Fruit fly (Drosophila melanogaster) whole organism, embryonic: ENCODE measurements around the gene ct.

Experiments
- Atf-2 ChIP-seq: fragments of 200-800 bp; sonication (Bioruptor generic); optimal IDR thresholded peaks from 2 replicates; lab custom pipeline; 2016; ENCODE audit warnings: missing biosample characterization, missing genetic modification characterization
- CG10267 ChIP-seq: fragments of 200-800 bp; sonication (Bioruptor generic); optimal IDR thresholded peaks from 2 replicates; lab custom pipeline; 2018; ENCODE audit warnings: missing biosample characterization, mild to moderate bottlenecking, missing genetic modification characterization, moderate library complexity
- CG10543 ChIP-seq: fragments of 200-800 bp; sonication (Bioruptor generic); optimal IDR thresholded peaks from 3 replicates; lab custom pipeline; 2017; ENCODE audit warnings: missing biosample characterization, mild to moderate bottlenecking, missing genetic modification characterization, moderate library complexity
- CG11085 ChIP-seq: fragments of 200-800 bp; sonication (Bioruptor generic); IDR thresholded peaks from 2 replicates; pipeline ENCODE4 v1.3.6; 2022; ENCODE audit warnings: missing biosample characterization, missing genetic modification characterization
- CG11696 ChIP-seq: fragments of 200-800 bp; sonication (Bioruptor generic); IDR thresholded peaks from 2 replicates; pipeline ENCODE4 v1.3.6; 2022; ENCODE audit warnings: missing biosample characterization, missing genetic modification characterization
- CG12769 ChIP-seq: fragments of 200-800 bp; sonication (Bioruptor generic); optimal IDR thresholded peaks from 2 replicates; lab custom pipeline; 2019; ENCODE audit warnings: missing biosample characterization, mild to moderate bottlenecking, missing genetic modification characterization, moderate library complexity
- CG14050 ChIP-seq: fragments of 200-800 bp; sonication (Bioruptor generic); IDR thresholded peaks from 3 replicates; pipeline ENCODE4 v1.3.6; 2022; ENCODE audit warnings: missing biosample characterization, missing genetic modification characterization
- CG14860 ChIP-seq: fragments of 200-800 bp; sonication (Bioruptor generic); IDR thresholded peaks from 3 replicates; pipeline ENCODE4 v1.3.6; 2022; ENCODE audit warnings: missing biosample characterization, missing genetic modification characterization; ENCODE audit not compliant: partially characterized antibody
- CG1602 ChIP-seq: fragments of 200-800 bp; sonication (Bioruptor generic); optimal IDR thresholded peaks from 3 replicates; lab custom pipeline; 2016; ENCODE audit warnings: missing biosample characterization, missing genetic modification characterization
- CG33557 ChIP-seq: fragments of 200-800 bp; sonication (Bioruptor generic); optimal IDR thresholded peaks from 2 replicates; lab custom pipeline; 2019; ENCODE audit warnings: missing biosample characterization, mild to moderate bottlenecking, missing genetic modification characterization, moderate library complexity
- CG3726 ChIP-seq: fragments of 200-800 bp; sonication (Bioruptor generic); IDR thresholded peaks from 3 replicates; pipeline ENCODE4, ENCODE4 v1.3.6; 2022; ENCODE audit warnings: missing biosample characterization, missing genetic modification characterization
- CG4282 ChIP-seq: fragments of 200-800 bp; sonication (Bioruptor generic); optimal IDR thresholded peaks from 2 replicates; lab custom pipeline; 2016; ENCODE audit warnings: missing biosample characterization, missing genetic modification characterization
- CG4328 ChIP-seq: fragments of 200-800 bp; sonication (Bioruptor generic); optimal IDR thresholded peaks from 3 replicates; lab custom pipeline; 2017; ENCODE audit warnings: missing biosample characterization, missing genetic modification reagents, missing genetic modification characterization
- CG4360 ChIP-seq: fragments of 200-800 bp; sonication (Bioruptor generic); IDR thresholded peaks from 2 replicates; pipeline ENCODE4 v1.3.6; 2022; ENCODE audit warnings: missing biosample characterization, missing genetic modification characterization
- CG5180 ChIP-seq: fragments of 200-800 bp; sonication (Bioruptor generic); optimal IDR thresholded peaks from 3 replicates; lab custom pipeline; 2017; ENCODE audit warnings: missing biosample characterization, missing genetic modification characterization, mild to moderate bottlenecking, moderate library complexity, missing genetic modification reagents
- CG6254 ChIP-seq: fragments of 200-800 bp; sonication (Bioruptor generic); optimal IDR thresholded peaks from 3 replicates; lab custom pipeline; 2017; ENCODE audit warnings: mild to moderate bottlenecking, missing biosample characterization, missing genetic modification reagents, missing genetic modification characterization
- CG9215 ChIP-seq: fragments of 200-800 bp; sonication (Bioruptor generic); IDR thresholded peaks from 2 replicates; pipeline ENCODE4 v1.3.6; 2022; ENCODE audit warnings: missing biosample characterization, missing genetic modification characterization
- Doc2 ChIP-seq: fragments of 200-800 bp; sonication (Bioruptor generic); IDR thresholded peaks from 2 replicates; pipeline ENCODE4 v1.3.6; 2022; ENCODE audit warnings: missing biosample characterization, missing genetic modification characterization
- E2f1 ChIP-seq: fragments of 200-800 bp; sonication (Bioruptor generic); IDR thresholded peaks from 2 replicates; pipeline ENCODE4 v1.3.6; 2022; ENCODE audit warnings: missing biosample characterization, missing genetic modification characterization
- HLH4C ChIP-seq: fragments of 200-800 bp; sonication (Bioruptor generic); IDR thresholded peaks from 3 replicates; pipeline ENCODE4 v1.3.6; 2022; ENCODE audit warnings: missing biosample characterization, missing genetic modification characterization; ENCODE audit not compliant: partially characterized antibody
- HLH54F ChIP-seq: fragments of 200-800 bp; sonication (Bioruptor generic); optimal IDR thresholded peaks from 3 replicates; lab custom pipeline; 2016; ENCODE audit warnings: missing biosample characterization, missing genetic modification characterization
- Hr3 ChIP-seq: fragments of 200-800 bp; sonication (Bioruptor generic); optimal IDR thresholded peaks from 3 replicates; lab custom pipeline; 2016; ENCODE audit warnings: missing biosample characterization, missing genetic modification characterization
- Lpt ChIP-seq: fragments of >200 bp; optimal IDR thresholded peaks from 2 replicates; lab custom pipeline; 2018; ENCODE audit warnings: missing biosample characterization, missing genetic modification characterization
- Mad ChIP-seq: fragments of 200-800 bp; sonication (Bioruptor generic); optimal IDR thresholded peaks from 2 replicates; lab custom pipeline; 2016; ENCODE audit warnings: missing biosample characterization, missing genetic modification characterization
- Med ChIP-seq: fragments of 200-800 bp; sonication (Bioruptor generic); peaks from one replicate; lab custom pipeline; 2016; ENCODE audit warnings: missing biosample characterization, missing genetic modification characterization, mild to moderate bottlenecking, inconsistent platforms, moderate library complexity
- Meics ChIP-seq: fragments of 200-800 bp; sonication (Bioruptor generic); optimal IDR thresholded peaks from 2 replicates; lab custom pipeline; 2017; ENCODE audit warnings: missing biosample characterization, mild to moderate bottlenecking, missing genetic modification characterization
- Myb ChIP-seq: fragments of 200-800 bp; sonication (Bioruptor generic); optimal IDR thresholded peaks from 2 replicates; lab custom pipeline; 2016; ENCODE audit warnings: missing biosample characterization, missing genetic modification characterization
- NFAT ChIP-seq: fragments of 200-800 bp; sonication (Bioruptor generic); IDR thresholded peaks from 2 replicates; pipeline ENCODE4 v1.3.6; 2022; ENCODE audit warnings: missing biosample characterization, missing genetic modification characterization
- Nf-YA ChIP-seq: fragments of 200-800 bp; sonication (Bioruptor generic); IDR thresholded peaks from 2 replicates; pipeline ENCODE4 v1.3.6; 2022; ENCODE audit warnings: missing biosample characterization, missing genetic modification characterization
- Nf-YB ChIP-seq: fragments of 200-800 bp; sonication (Bioruptor generic); optimal IDR thresholded peaks from 3 replicates; lab custom pipeline; 2019; ENCODE audit warnings: missing biosample characterization, mild to moderate bottlenecking, missing genetic modification characterization, moderate library complexity
- NfI ChIP-seq: fragments of 200-800 bp; sonication (Bioruptor generic); optimal IDR thresholded peaks from 3 replicates; lab custom pipeline; 2018; ENCODE audit warnings: missing biosample characterization, mild to moderate bottlenecking, missing genetic modification characterization, moderate library complexity
- Spps ChIP-seq: fragments of 200-800 bp; sonication (Bioruptor generic); optimal IDR thresholded peaks from 2 replicates; lab custom pipeline; 2018; ENCODE audit warnings: missing biosample characterization, mild to moderate bottlenecking, missing genetic modification characterization
- Ssrp ChIP-seq: fragments of 200-800 bp; sonication (Bioruptor generic); optimal IDR thresholded peaks from 2 replicates; lab custom pipeline; 2018; ENCODE audit warnings: missing biosample characterization, mild to moderate bottlenecking, missing genetic modification characterization, moderate library complexity
- Taf1 ChIP-seq: fragments of 200-800 bp; sonication (Bioruptor generic); IDR thresholded peaks from 2 replicates; pipeline ENCODE4 v1.3.6; 2022; ENCODE audit warnings: missing biosample characterization, missing genetic modification characterization
- Vsx1 ChIP-seq: fragments of 200-800 bp; sonication (Bioruptor generic); optimal IDR thresholded peaks from 2 replicates; lab custom pipeline; 2017; ENCODE audit warnings: missing biosample characterization, mild to moderate bottlenecking, missing genetic modification characterization, missing genetic modification reagents
- crol ChIP-seq: fragments of 200-800 bp; sonication (Bioruptor generic); IDR thresholded peaks from 2 replicates; pipeline ENCODE4 v1.3.6; 2022; ENCODE audit warnings: missing biosample characterization, missing genetic modification characterization
- h ChIP-seq: fragments of >200 bp; optimal IDR thresholded peaks from 2 replicates; lab custom pipeline; 2017
- hkb ChIP-seq, 2 experiments: fragments of 200-800 bp in 1 of 2; fragments of >200 bp in 1 of 2; sonication (Bioruptor generic) in 1 of 2; IDR thresholded peaks in 1 of 2; optimal IDR thresholded peaks in 1 of 2; 2 replicates each; pipeline versions ENCODE4 v1.3.6 to Lab custom; 2017 to 2022; ENCODE audit warnings: missing biosample characterization in 1 of 2, missing genetic modification characterization in 1 of 2
- jumu ChIP-seq: fragments of 200-800 bp; sonication (Bioruptor generic); optimal IDR thresholded peaks from 3 replicates; lab custom pipeline; 2016; ENCODE audit warnings: missing biosample characterization, missing genetic modification characterization
- kah ChIP-seq: fragments of 200-800 bp; sonication (Bioruptor generic); optimal IDR thresholded peaks from 2 replicates; lab custom pipeline; 2018; ENCODE audit warnings: missing biosample characterization, mild to moderate bottlenecking, missing genetic modification characterization
- ken ChIP-seq: fragments of 200-800 bp; sonication (Bioruptor generic); IDR thresholded peaks from 3 replicates; pipeline ENCODE4 v1.3.6; 2022; ENCODE audit warnings: missing biosample characterization, missing genetic modification characterization
- peb ChIP-seq: fragments of 200-800 bp; sonication (Bioruptor generic); IDR thresholded peaks from 2 replicates; pipeline ENCODE4 v1.3.6; 2022; ENCODE audit warnings: missing biosample characterization, missing genetic modification characterization
- run ChIP-seq: fragments of 200-800 bp; sonication (Bioruptor generic); optimal IDR thresholded peaks from 3 replicates; lab custom pipeline; 2018; ENCODE audit warnings: missing biosample characterization, mild to moderate bottlenecking, missing genetic modification characterization
- sd ChIP-seq: fragments of 200-800 bp; sonication (Bioruptor generic); optimal IDR thresholded peaks from 3 replicates; lab custom pipeline; 2018; ENCODE audit warnings: missing biosample characterization, mild to moderate bottlenecking, missing genetic modification characterization, moderate library complexity
- seq ChIP-seq: fragments of 200-800 bp; sonication (Bioruptor generic); IDR thresholded peaks from 2 replicates; pipeline ENCODE4 v1.3.6; 2022; ENCODE audit warnings: missing biosample characterization, missing genetic modification characterization
- stc ChIP-seq: fragments of 200-800 bp; sonication (Bioruptor generic); IDR thresholded peaks from 2 replicates; pipeline ENCODE4 v1.3.6; 2022; ENCODE audit warnings: missing biosample characterization, missing genetic modification characterization
- tgo ChIP-seq: fragments of 200-800 bp; sonication (Bioruptor generic); IDR thresholded peaks from 3 replicates; pipeline ENCODE4 v1.3.6; 2022; ENCODE audit warnings: missing biosample characterization, missing genetic modification characterization
- tin ChIP-seq: fragments of 200-800 bp; sonication (Bioruptor generic); optimal IDR thresholded peaks from 3 replicates; lab custom pipeline; 2016; ENCODE audit warnings: missing biosample characterization, missing genetic modification characterization
- tna ChIP-seq: fragments of 200-800 bp; sonication (Bioruptor generic); IDR thresholded peaks from 2 replicates; pipeline ENCODE4 v1.3.6; 2022; ENCODE audit warnings: missing biosample characterization, missing genetic modification characterization; ENCODE audit not compliant: partially characterized antibody
- zfh1 ChIP-seq: fragments of 200-800 bp; sonication (Bioruptor generic); IDR thresholded peaks from 3 replicates; pipeline ENCODE4 v1.3.6; 2022; ENCODE audit warnings: missing biosample characterization, missing genetic modification characterization
- zfh2 ChIP-seq: fragments of 200-800 bp; sonication (Bioruptor generic); optimal IDR thresholded peaks from 2 replicates; lab custom pipeline; 2016; ENCODE audit warnings: missing biosample characterization, missing genetic modification characterization

The ct gene

DNA sequence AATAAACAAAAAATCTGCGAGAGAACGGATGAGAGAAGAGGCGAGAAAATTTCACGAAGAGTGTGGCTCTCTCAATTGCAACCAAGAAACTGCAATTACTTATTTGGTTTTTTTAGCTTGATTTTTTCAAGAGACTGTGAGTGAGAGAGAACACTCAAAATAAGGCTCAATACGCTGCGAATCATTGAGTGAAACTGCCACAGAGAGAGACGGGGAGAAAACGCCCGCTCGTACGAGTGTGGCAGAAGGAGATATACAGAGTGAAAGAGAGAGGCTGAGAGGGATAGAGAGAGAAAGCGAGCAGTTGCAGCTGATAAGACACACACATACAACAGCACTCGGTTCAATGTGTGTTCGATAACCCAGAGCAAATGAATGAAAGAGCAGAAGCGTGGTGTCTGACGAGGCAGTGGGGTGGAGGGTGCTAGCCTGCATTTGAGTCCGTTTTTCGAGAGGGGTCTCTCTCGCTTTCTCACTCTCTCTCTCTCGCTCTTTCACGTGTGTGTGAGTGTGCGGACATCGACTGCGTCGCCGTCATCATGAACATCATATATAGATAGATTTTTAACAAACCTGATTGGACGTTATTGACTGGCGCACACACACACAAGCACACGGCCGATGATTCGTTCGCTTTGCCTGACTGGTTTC, 18.7 kb downstream of the ct start (continued):
- TF ChIP-seq CG3726 (GFP tag; lab: Robert Waterston, UW) (no peak), Nf-YA (GFP tag; lab: Robert Waterston, UW) (peak; percentile 54; the same call in 1 of the 2 replicates), CG4328 (GFP tag; lab: Kevin White, UChicago) (no peak), h (lab: Kevin White, UChicago) (no peak), Vsx1 (no peak), Lpt (GFP tag; lab: Kevin White, UChicago) (no peak), sd (tag; lab: Kevin White, UChicago) (no peak), CG10543 (no peak), NFAT (GFP tag; lab: Robert Waterston, UW) (no peak), Mad (no peak), CG11696 (no peak), Myb (GFP tag; lab: Kevin White, UChicago) (no peak), Atf-2 (GFP tag; lab: Kevin White, UChicago) (no peak), HLH54F (GFP tag; lab: Kevin White, UChicago) (no peak), ken (GFP tag; lab: Robert Waterston, UW) (0 out of 3 replicates have a peak, but pooled peaks have one; percentile 7), peb (no peak), CG12769 (tag; lab: Kevin White, UChicago) (no peak), CG14860 (GFP tag; lab: Robert Waterston, UW) (no peak), tna (GFP tag; lab: Robert Waterston, UW) (no peak; the same call in 1 of the 2 replicates), CG11085 (GFP tag; lab: Robert Waterston, UW) (no peak), CG1602 (GFP tag; lab: Kevin White, UChicago) (no peak), crol (peak; percentile 93), Hr3 (GFP tag; lab: Kevin White, UChicago) (no peak), kah (no peak), CG9215 (GFP tag; lab: Robert Waterston, UW) (no peak), NfI (GFP tag; lab: Kevin White, UChicago) (no peak), zfh2 (no peak), Nf-YB (GFP tag; lab: Kevin White, UChicago) (peak; percentile 98), run (tag; lab: Kevin White, UChicago) (no peak), tin (GFP tag; lab: Kevin White, UChicago) (no peak), CG10267 (no peak), zfh1 (no peak), E2f1 (GFP tag; lab: Robert Waterston, UW) (no peak), Doc2 (GFP tag; lab: Robert Waterston, UW) (no peak), HLH4C (GFP tag; lab: Robert Waterston, UW) (0 out of 3 replicates have a peak, but pooled peaks have one; percentile 31), CG33557 (no peak), CG5180 (no peak), seq (GFP tag; lab: Robert Waterston, UW) (no peak), stc (no peak), CG4360 (peak; percentile 41; the same call in 1 of the 2 replicates), Ssrp (tag; lab: Kevin White, UChicago) (no peak), CG6254 (no peak), CG4282 (GFP tag; lab: Kevin White, UChicago) (no peak), Med (GFP tag; lab: Kevin White, UChicago) (peak; percentile 7), Spps (tag; lab: Kevin White, UChicago) (no peak), Meics (GFP tag; lab: Kevin White, UChicago) (no peak), CG14050 (GFP tag; lab: Robert Waterston, UW) (no peak), tgo (GFP tag; lab: Robert Waterston, UW) (no peak), jumu (GFP tag; lab: Kevin White, UChicago) (no peak), Taf1 (GFP tag; lab: Robert Waterston, UW) (no peak), hkb (optimal IDR thresholded peaks at IDR 0.05; lab: Kevin White, UChicago) (no peak), hkb (GFP tag; IDR thresholded peaks at IDR 0.05; lab: Robert Waterston, UW) (no peak)
